Fruit fly (Drosophila melanogaster): Measurements from ENCODE around the gene Mettl3.

Gene Mettl3

DNA sequence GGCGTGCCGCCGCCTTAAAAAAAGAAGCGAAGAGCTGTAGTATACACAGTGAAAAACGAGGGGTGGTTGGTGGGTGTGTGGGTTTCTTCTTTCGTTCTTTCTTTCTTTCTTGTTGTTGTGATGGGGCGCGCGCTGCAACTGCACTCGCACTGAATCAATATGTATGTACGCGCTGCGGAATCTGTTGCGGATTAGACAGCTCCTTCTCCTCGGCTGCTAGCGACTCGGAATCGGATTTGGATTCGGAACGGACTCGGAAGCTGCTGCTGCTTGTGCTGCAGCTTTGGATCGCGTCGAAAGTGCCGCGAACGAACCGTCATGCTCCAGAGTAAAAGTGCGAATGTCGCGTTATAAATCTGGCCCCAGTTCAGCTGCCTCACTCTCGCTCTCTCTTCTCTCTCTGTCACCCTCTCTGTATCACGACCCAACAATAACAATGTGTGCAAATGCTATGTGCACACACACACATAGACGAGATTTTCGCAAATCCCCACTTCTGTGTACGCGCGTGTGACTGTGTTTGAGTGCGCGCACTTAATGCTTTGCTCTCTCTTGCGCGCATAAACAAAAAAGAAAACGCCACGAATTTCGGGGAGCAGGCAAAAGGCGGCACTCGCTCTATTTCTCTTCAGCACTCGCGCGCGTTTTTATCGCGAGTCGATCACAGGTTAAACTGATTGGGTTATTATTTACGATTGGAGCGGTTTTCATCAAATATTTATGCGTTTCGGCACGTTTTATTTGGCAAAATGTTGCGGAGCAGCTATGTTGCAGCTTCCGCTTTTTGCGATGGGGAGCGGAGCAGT is 735 bp upstream of the Mettl3 start (continued):
- TF ChIP-seq CG15269 (tag; optimal IDR thresholded peaks at IDR 0.05), result no peak
- no peak for TF ChIP-seq CG30403 (GFP tag; optimal IDR thresholded peaks at IDR 0.05)
- TF ChIP-seq CG8944 (GFP tag; optimal IDR thresholded peaks at IDR 0.05), result no peak
- TF ChIP-seq CG8290 (GFP tag; optimal IDR thresholded peaks at IDR 0.05), result no peak
- TF ChIP-seq CG8290 (tag; optimal IDR thresholded peaks at IDR 0.05), result peak in 1 of 2 experiments; percentile 32
- TF ChIP-seq Dip2 (GFP tag; IDR thresholded peaks at IDR 0.05), result no peak
- TF ChIP-seq CG2889 (GFP tag; IDR thresholded peaks at IDR 0.05), result no peak
- no peak for TF ChIP-seq CG6272 (GFP tag; IDR thresholded peaks at IDR 0.05)
- no peak for TF ChIP-seq CG4328 (GFP tag; optimal IDR thresholded peaks at IDR 0.05)
- TF ChIP-seq p53 (GFP tag; optimal IDR thresholded peaks at IDR 0.05), result no peak
- no peak for TF ChIP-seq inv (GFP tag; IDR thresholded peaks at IDR 0.05; ENCODE audit: partially characterized antibody)
- no peak for TF ChIP-seq klu (GFP tag; IDR thresholded peaks at IDR 0.05)
- TF ChIP-seq B-H1 (GFP tag; IDR thresholded peaks at IDR 0.05), result no peak
- TF ChIP-seq gem (tag; optimal IDR thresholded peaks at IDR 0.05), result peak; percentile 7
- no peak for TF ChIP-seq NC2β (GFP tag; optimal IDR thresholded peaks at IDR 0.05)
- TF ChIP-seq CG3847 (GFP tag; IDR thresholded peaks at IDR 0.05), result no peak
- TF ChIP-seq Sin3A (optimal IDR thresholded peaks at IDR 0.05), result no peak
- peak; percentile 2 for TF ChIP-seq chn (GFP tag; optimal IDR thresholded peaks at IDR 0.05)
- TF ChIP-seq trh (GFP tag; optimal IDR thresholded peaks at IDR 0.05), result no peak
- TF ChIP-seq psq (GFP tag; optimal IDR thresholded peaks at IDR 0.05), result no peak
- peak; percentile 27 for TF ChIP-seq D (optimal IDR thresholded peaks at IDR 0.05)
- TF ChIP-seq D (GFP tag; optimal IDR thresholded peaks at IDR 0.05), result no peak
- TF ChIP-seq CG17912 (GFP tag; optimal IDR thresholded peaks at IDR 0.05), result no peak
- no peak for TF ChIP-seq CG11247 (GFP tag; IDR thresholded peaks at IDR 0.05)
- no peak for TF ChIP-seq ATbp (GFP tag; optimal IDR thresholded peaks at IDR 0.05)
- no peak for TF ChIP-seq crp (GFP tag; optimal IDR thresholded peaks at IDR 0.05)
- TF ChIP-seq CG16813 (GFP tag; IDR thresholded peaks at IDR 0.05; ENCODE audit: partially characterized antibody), result no peak
- no peak for TF ChIP-seq Ets65A (GFP tag)
- TF ChIP-seq Ptx1 (GFP tag; IDR thresholded peaks at IDR 0.05), result no peak
- TF ChIP-seq MBD-R2 (GFP tag; IDR thresholded peaks at IDR 0.05), result no peak
- TF ChIP-seq gsb-n (tag; optimal IDR thresholded peaks at IDR 0.05), result peak; percentile 14
- no peak for TF ChIP-seq sqz (GFP tag; optimal IDR thresholded peaks at IDR 0.05)
- no peak for TF ChIP-seq CG17568 (GFP tag; optimal IDR thresholded peaks at IDR 0.05)
- TF ChIP-seq CG2120 (GFP tag; optimal IDR thresholded peaks at IDR 0.05), result no peak
- TF ChIP-seq Camta (GFP tag; optimal IDR thresholded peaks at IDR 0.05), result no peak
- TF ChIP-seq Doc3 (GFP tag; IDR thresholded peaks at IDR 0.05; ENCODE audit: partially characterized antibody), result no peak
- no peak for TF ChIP-seq Hand (GFP tag; optimal IDR thresholded peaks at IDR 0.05)
- no peak; the same call in 1 of the 2 replicates for TF ChIP-seq Dref (GFP tag; IDR thresholded peaks at IDR 0.05)
- no peak for TF ChIP-seq Fer2 (tag; optimal IDR thresholded peaks at IDR 0.05)
- no peak for TF ChIP-seq emc (GFP tag; optimal IDR thresholded peaks at IDR 0.05)
- no peak for TF ChIP-seq ERR (GFP tag; optimal IDR thresholded peaks at IDR 0.05)
- TF ChIP-seq Xbp1 (GFP tag; optimal IDR thresholded peaks at IDR 0.05), result no peak
- no peak for TF ChIP-seq CG10543 (GFP tag; optimal IDR thresholded peaks at IDR 0.05)
- no peak for TF ChIP-seq mirr (GFP tag; optimal IDR thresholded peaks at IDR 0.05)
- TF ChIP-seq dati (GFP tag; IDR thresholded peaks at IDR 0.05), result no peak
- no peak for TF ChIP-seq Ada2b (GFP tag; IDR thresholded peaks at IDR 0.05)
- no peak for TF ChIP-seq CG9797 (GFP tag; optimal IDR thresholded peaks at IDR 0.05)
- TF ChIP-seq MTF-1 (GFP tag; optimal IDR thresholded peaks at IDR 0.05; ENCODE audit: borderline replicate concordance), result peak; percentile 9
- TF ChIP-seq al (GFP tag; IDR thresholded peaks at IDR 0.05), result peak; percentile 7; the same call in 1 of the 2 replicates
- no peak for TF ChIP-seq CG11093 (GFP tag; IDR thresholded peaks at IDR 0.05)
- no peak; the same call in 2 of the 3 replicates for TF ChIP-seq CG34422 (GFP tag; IDR thresholded peaks at IDR 0.05)

All from whole organism, embryonic.